Worm (Caenorhabditis elegans) whole organism, L1 larva: Measurements from ENCODE around the gene sysm-1.

ENCODE experiments used
- ama-1 ChIP-seq: fragments of 150-350 bp; optimal IDR thresholded peaks from 2 replicates; lab custom pipeline; 2014
- ceh-82 ChIP-seq, 3 experiments: fragments of 150-350 bp in 1 of 3; sonication (generic microtip) in 2 of 3; optimal IDR thresholded peaks; 2 replicates each; lab custom pipeline; 2014 to 2017; ENCODE audit warnings: missing biosample characterization in 3 of 3, missing genetic modification characterization in 3 of 3
- egl-27 ChIP-seq, 2 experiments: fragments of 150-350 bp in 1 of 2; sonication (generic microtip); optimal IDR thresholded peaks; 3 replicates each; lab custom pipeline; 2017 to 2018; ENCODE audit warnings: missing biosample characterization in 2 of 2, missing genetic modification characterization in 2 of 2, missing genetic modification reagents in 2 of 2
- lin-13 ChIP-seq: fragments of 150-350 bp; optimal IDR thresholded peaks from 2 replicates; lab custom pipeline; 2014; ENCODE audit warnings: missing biosample characterization, missing genetic modification reagents, missing genetic modification characterization
- lin-15B ChIP-seq: fragments of 150-350 bp; sonication (generic microtip); optimal IDR thresholded peaks from 3 replicates; lab custom pipeline; 2014; ENCODE audit warnings: missing biosample characterization, missing genetic modification characterization
- lin-39 ChIP-seq: fragments of 150-350 bp; optimal IDR thresholded peaks from 2 replicates; lab custom pipeline; 2014; ENCODE audit warnings: missing biosample characterization, missing genetic modification reagents, missing genetic modification characterization
- nhr-12 ChIP-seq: sonication (generic microtip); optimal IDR thresholded peaks from 2 replicates; lab custom pipeline; 2017; ENCODE audit warnings: missing biosample characterization, missing genetic modification characterization
- unc-62 ChIP-seq: fragments of 150-350 bp; optimal IDR thresholded peaks from 2 replicates; lab custom pipeline; 2014; ENCODE audit warnings: missing biosample characterization, missing genetic modification reagents, missing genetic modification characterization
- zag-1 ChIP-seq: fragments of 150-350 bp; optimal IDR thresholded peaks from 2 replicates; lab custom pipeline; 2014; ENCODE audit warnings: missing biosample characterization, missing genetic modification characterization
- ztf-11 ChIP-seq, 2 experiments: sonication (generic microtip); optimal IDR thresholded peaks; 2 replicates each; lab custom pipeline; 2016 to 2017; ENCODE audit warnings: missing genetic modification characterization in 2 of 2, missing biosample characterization in 1 of 2, missing compliant biosample characterization in 1 of 2

ce11 chrII:9076098-9076879 lies 6.7 kb downstream of the sysm-1 start:
- TF ChIP-seq nhr-12 (tag; lab: Kevin White, UChicago) (no peak), ama-1 (lab: Kevin White, UChicago) (no peak), egl-27 (tag; optimal IDR thresholded peaks at IDR 0.05; lab: Kevin White, UChicago) (no peak), lin-39 (tag; lab: Kevin White, UChicago) (no peak), ceh-82 (tag; optimal IDR thresholded peaks at IDR 0.05; lab: Kevin White, UChicago) (no peak), ztf-11 (tag; optimal IDR thresholded peaks at IDR 0.05; lab: Kevin White, UChicago) (no peak), unc-62 (GFP tag; lab: Kevin White, UChicago) (no peak), lin-15B (tag; lab: Kevin White, UChicago) (no peak), lin-13 (GFP tag; lab: Kevin White, UChicago) (no peak), zag-1 (tag; lab: Kevin White, UChicago) (no peak)
